Worm (Caenorhabditis elegans) whole organism, mixed stage, embryonic: Measurements from ENCODE around the gene pafo-1.

Source experiments
- M03D4.4 ChIP-seq: sonication (generic microtip); optimal IDR thresholded peaks from 2 replicates; lab custom pipeline; 2017; ENCODE audit warnings: mild to moderate bottlenecking, missing genetic modification characterization, missing compliant biosample characterization
- bed-3 ChIP-seq: fragments of 200-800 bp; sonication (Bioruptor generic); optimal IDR thresholded peaks from 3 replicates; lab custom pipeline; 2018; ENCODE audit warnings: mild to moderate bottlenecking, missing genetic modification characterization, moderate library complexity, missing compliant biosample characterization
- blmp-1 ChIP-seq: fragments of 150-350 bp; optimal IDR thresholded peaks from 2 replicates; lab custom pipeline; 2014; ENCODE audit warnings: missing biosample characterization, missing genetic modification characterization
- ceh-39 ChIP-seq: fragments of 150-350 bp; optimal IDR thresholded peaks from 2 replicates; lab custom pipeline; 2014; ENCODE audit warnings: missing biosample characterization, missing genetic modification characterization
- ceh-43 ChIP-seq: fragments of 200-800 bp; sonication (Bioruptor generic); optimal IDR thresholded peaks from 2 replicates; lab custom pipeline; 2018; ENCODE audit warnings: mild to moderate bottlenecking, missing genetic modification characterization, moderate library complexity, missing compliant biosample characterization
- ceh-83 ChIP-seq: fragments of 200-800 bp; sonication (Bioruptor generic); optimal IDR thresholded peaks from 2 replicates; lab custom pipeline; 2018; ENCODE audit warnings: mild to moderate bottlenecking, missing genetic modification characterization, missing compliant biosample characterization
- ces-1 ChIP-seq: fragments of 150-350 bp; optimal IDR thresholded peaks from 2 replicates; lab custom pipeline; 2014; ENCODE audit warnings: missing biosample characterization, missing genetic modification reagents, missing genetic modification characterization
- cnd-1 ChIP-seq: fragments of 200-800 bp; sonication (Bioruptor generic); optimal IDR thresholded peaks from 2 replicates; lab custom pipeline; 2018; ENCODE audit warnings: mild to moderate bottlenecking, missing genetic modification characterization, missing compliant biosample characterization
- drap-1 ChIP-seq: fragments of 200-800 bp; sonication (Bioruptor generic); optimal IDR thresholded peaks from 3 replicates; lab custom pipeline; 2018; ENCODE audit warnings: mild to moderate bottlenecking, missing genetic modification characterization, missing compliant biosample characterization
- elt-1 ChIP-seq: sonication (generic microtip); optimal IDR thresholded peaks from 2 replicates; lab custom pipeline; 2017; ENCODE audit warnings: missing genetic modification characterization, mild to moderate bottlenecking, missing compliant biosample characterization, antibody characterized with exemption, moderate library complexity, borderline replicate concordance; ENCODE audit not compliant: insufficient read depth
- elt-3 ChIP-seq: fragments of 150-350 bp; optimal IDR thresholded peaks from 2 replicates; lab custom pipeline; 2014; ENCODE audit warnings: missing biosample characterization, missing genetic modification characterization
- flh-1 ChIP-seq: fragments of 200-800 bp; sonication (Bioruptor generic); optimal IDR thresholded peaks from 2 replicates; lab custom pipeline; 2018; ENCODE audit warnings: mild to moderate bottlenecking, missing genetic modification characterization, moderate library complexity, missing compliant biosample characterization
- ham-2 ChIP-seq: fragments of 200-800 bp; sonication (Bioruptor generic); optimal IDR thresholded peaks from 2 replicates; lab custom pipeline; 2018; ENCODE audit warnings: mild to moderate bottlenecking, missing genetic modification characterization, missing compliant biosample characterization
- hlh-1 ChIP-seq: fragments of 150-350 bp; optimal IDR thresholded peaks from 2 replicates; lab custom pipeline; 2014; ENCODE audit warnings: missing biosample characterization, missing genetic modification reagents, missing genetic modification characterization
- lin-13 ChIP-seq: fragments of 150-350 bp; optimal IDR thresholded peaks from 2 replicates; lab custom pipeline; 2014; ENCODE audit warnings: missing biosample characterization, missing genetic modification characterization
- lin-32 ChIP-seq: fragments of 200-800 bp; sonication (Bioruptor generic); optimal IDR thresholded peaks from 2 replicates; lab custom pipeline; 2018; ENCODE audit warnings: mild to moderate bottlenecking, missing genetic modification characterization, missing compliant biosample characterization
- lsy-2 ChIP-seq: fragments of 150-350 bp; optimal IDR thresholded peaks from 2 replicates; lab custom pipeline; 2014; ENCODE audit warnings: missing biosample characterization, missing genetic modification characterization
- mab-5 ChIP-seq: fragments of 150-350 bp; optimal IDR thresholded peaks from 2 replicates; lab custom pipeline; 2014; ENCODE audit warnings: missing biosample characterization, missing genetic modification characterization
- mep-1 ChIP-seq: fragments of 150-350 bp; optimal IDR thresholded peaks from 2 replicates; lab custom pipeline; 2017; ENCODE audit warnings: missing biosample characterization, missing genetic modification reagents, missing genetic modification characterization, inconsistent platforms
- mls-2 ChIP-seq: sonication (generic microtip); optimal IDR thresholded peaks from 2 replicates; lab custom pipeline; 2016; ENCODE audit warnings: mild to moderate bottlenecking, missing genetic modification characterization, moderate library complexity, missing compliant biosample characterization
- nhr-12 ChIP-seq: fragments of 150-350 bp; optimal IDR thresholded peaks from 2 replicates; lab custom pipeline; 2014; ENCODE audit warnings: missing biosample characterization, missing genetic modification characterization
- nhr-2 ChIP-seq: fragments of 150-350 bp; optimal IDR thresholded peaks from 2 replicates; lab custom pipeline; 2014; ENCODE audit warnings: missing biosample characterization, missing genetic modification characterization
- nhr-237 ChIP-seq: fragments of 150-350 bp; optimal IDR thresholded peaks from 2 replicates; lab custom pipeline; 2014; ENCODE audit warnings: missing biosample characterization, missing genetic modification characterization
- nhr-28 ChIP-seq: fragments of 150-350 bp; optimal IDR thresholded peaks from 2 replicates; lab custom pipeline; 2014; ENCODE audit warnings: missing biosample characterization, missing genetic modification characterization
- nhr-76 ChIP-seq: sonication (generic microtip); optimal IDR thresholded peaks from 2 replicates; lab custom pipeline; 2017; ENCODE audit warnings: missing biosample characterization, missing genetic modification characterization
- pha-4 ChIP-seq: fragments of 150-350 bp; optimal IDR thresholded peaks from 2 replicates; lab custom pipeline; 2018; ENCODE audit warnings: missing biosample characterization, missing genetic modification reagents, missing genetic modification characterization
- sem-2 ChIP-seq: fragments of 200-800 bp; sonication (Bioruptor generic); optimal IDR thresholded peaks from 2 replicates; lab custom pipeline; 2018; ENCODE audit warnings: mild to moderate bottlenecking, missing genetic modification characterization, missing compliant biosample characterization
- snpc-4 ChIP-seq: fragments of 150-350 bp; optimal IDR thresholded peaks from 2 replicates; lab custom pipeline; 2014; ENCODE audit warnings: missing biosample characterization, missing genetic modification characterization
- sptf-1 ChIP-seq: sonication (generic microtip); optimal IDR thresholded peaks from 2 replicates; lab custom pipeline; 2017; ENCODE audit warnings: mild to moderate bottlenecking, missing genetic modification characterization, moderate library complexity, missing compliant biosample characterization
- tbx-8 ChIP-seq: fragments of 200-800 bp; sonication (Bioruptor generic); optimal IDR thresholded peaks from 2 replicates; lab custom pipeline; 2018; ENCODE audit warnings: mild to moderate bottlenecking, missing genetic modification characterization, moderate library complexity, missing compliant biosample characterization
- unc-120 ChIP-seq: sonication (generic microtip); optimal IDR thresholded peaks from 2 replicates; lab custom pipeline; 2017; ENCODE audit warnings: missing genetic modification characterization, missing compliant biosample characterization; ENCODE audit not compliant: poor library complexity, severe bottlenecking
- unc-39 ChIP-seq: fragments of 150-350 bp; optimal IDR thresholded peaks from 2 replicates; lab custom pipeline; 2014; ENCODE audit warnings: missing biosample characterization, missing genetic modification characterization
- unc-62 ChIP-seq: fragments of 150-350 bp; optimal IDR thresholded peaks from 2 replicates; lab custom pipeline; 2014; ENCODE audit warnings: missing biosample characterization, missing genetic modification reagents, missing genetic modification characterization
- zip-8 ChIP-seq: fragments of 150-350 bp; optimal IDR thresholded peaks from 2 replicates; lab custom pipeline; 2014; ENCODE audit warnings: missing biosample characterization, missing genetic modification characterization
- ztf-11 ChIP-seq: fragments of 150-350 bp; optimal IDR thresholded peaks from 2 replicates; lab custom pipeline; 2014; ENCODE audit warnings: missing biosample characterization, missing genetic modification characterization

pafo-1 gene

DNA sequence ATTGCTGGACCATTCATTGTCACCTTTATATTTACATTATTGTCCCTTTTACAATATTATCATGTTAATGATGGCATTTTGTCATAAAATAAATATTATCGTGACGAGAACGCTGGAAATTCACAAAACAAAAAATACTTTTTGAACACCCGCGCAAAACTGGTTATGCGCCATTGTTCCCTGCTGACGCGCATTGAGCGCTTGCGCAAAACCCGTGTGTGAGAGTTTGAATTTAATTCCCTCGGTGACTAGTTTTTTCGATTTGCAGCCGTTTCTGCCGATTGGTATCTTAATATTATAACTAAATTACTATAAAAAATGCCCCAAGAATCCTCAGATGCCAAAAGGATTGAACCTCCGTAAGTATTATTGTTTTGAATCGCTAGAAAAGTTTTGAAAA lies at the start of gene pafo-1:
Gene pafo-1 (plus strand): TSS at position 256 of the 400 bp plus-strand sequence.
- TF ChIP-seq ham-2 (GFP tag; lab: Kevin White, UChicago), result no peak
- TF ChIP-seq unc-39 (tag; lab: Kevin White, UChicago), result no peak
- TF ChIP-seq sptf-1 (tag; lab: Kevin White, UChicago), result no peak
- peak; percentile 74 for TF ChIP-seq nhr-237 (tag; lab: Kevin White, UChicago)
- peak; percentile 20 for TF ChIP-seq ceh-39 (tag; lab: Kevin White, UChicago)
- no peak for TF ChIP-seq zip-8 (tag; lab: Kevin White, UChicago)
- TF ChIP-seq elt-1 (tag; lab: Kevin White, UChicago), result no peak
- peak; percentile 44 for TF ChIP-seq ceh-43 (GFP tag; lab: Kevin White, UChicago)
- TF ChIP-seq mab-5 (tag; lab: Kevin White, UChicago), result no peak
- peak; percentile 80 for TF ChIP-seq mep-1
- TF ChIP-seq hlh-1, result peak; percentile 57
- TF ChIP-seq bed-3, result no peak
- TF ChIP-seq unc-120 (tag; lab: Kevin White, UChicago), result peak; percentile 28
- TF ChIP-seq blmp-1, result no peak
- TF ChIP-seq tbx-8, result peak; percentile 43
- TF ChIP-seq flh-1, result no peak
- TF ChIP-seq M03D4.4, result peak; percentile 76
- TF ChIP-seq mls-2, result no peak
- peak; percentile 75 for TF ChIP-seq lsy-2 (tag; lab: Kevin White, UChicago)
- no peak for TF ChIP-seq elt-3 (tag; lab: Kevin White, UChicago)
- no peak for TF ChIP-seq snpc-4 (tag; lab: Kevin White, UChicago)
- TF ChIP-seq pha-4 (tag; lab: Kevin White, UChicago), result peak; percentile 70
- TF ChIP-seq ceh-83, result peak; percentile 19
- TF ChIP-seq drap-1 (GFP tag; lab: Kevin White, UChicago), result peak; percentile 49
- TF ChIP-seq lin-13 (tag; lab: Kevin White, UChicago), result peak; percentile 87
- TF ChIP-seq sem-2 (GFP tag; lab: Kevin White, UChicago), result peak; percentile 32
- TF ChIP-seq nhr-28, result no peak
- peak; percentile 47 for TF ChIP-seq cnd-1 (tag; lab: Kevin White, UChicago)
- TF ChIP-seq ces-1 (GFP tag; lab: Kevin White, UChicago), result no peak
- TF ChIP-seq nhr-76 (tag; lab: Kevin White, UChicago), result no peak
- no peak for TF ChIP-seq nhr-2
- TF ChIP-seq ztf-11, result no peak
- TF ChIP-seq unc-62, result no peak
- no peak for TF ChIP-seq nhr-12
- TF ChIP-seq lin-32, result no peak

DNA sequence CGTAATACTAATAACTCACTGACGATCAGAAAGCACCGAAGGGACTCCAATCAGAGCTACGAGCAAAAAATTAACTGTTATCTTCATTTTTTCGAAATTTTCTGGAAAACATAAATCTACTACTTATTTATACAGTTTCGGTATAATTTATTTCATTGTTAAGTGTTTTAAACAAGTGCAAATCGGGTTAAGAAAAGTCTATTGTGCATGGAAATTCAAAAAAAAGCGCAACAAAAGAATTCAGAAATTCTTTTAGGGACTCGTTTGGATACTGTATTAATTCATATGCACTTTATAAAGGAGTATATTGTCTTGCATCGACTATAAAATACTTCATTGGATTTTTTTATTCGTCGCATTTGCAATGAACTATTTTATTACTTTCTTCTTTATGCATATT lies 49.3 kb upstream of the pafo-1 start, which contains the start of the genes nas-20 and nas-21:
Gene nas-20 (minus strand): TSS at position 101 of the 400 bp plus-strand sequence.
Gene nas-21 (plus strand): TSS at position 356 of the 400 bp plus-strand sequence.
- TF ChIP-seq cnd-1 (tag; lab: Kevin White, UChicago) (no peak), nhr-12 (no peak), drap-1 (GFP tag; lab: Kevin White, UChicago) (no peak), zip-8 (tag; lab: Kevin White, UChicago) (no peak), unc-62 (no peak), nhr-28 (no peak), mep-1 (no peak), nhr-2 (no peak), lsy-2 (tag; lab: Kevin White, UChicago) (no peak), ceh-39 (tag; lab: Kevin White, UChicago) (no peak), tbx-8 (no peak), sem-2 (GFP tag; lab: Kevin White, UChicago) (no peak), blmp-1 (no peak), ham-2 (GFP tag; lab: Kevin White, UChicago) (no peak), snpc-4 (tag; lab: Kevin White, UChicago) (no peak), elt-1 (tag; lab: Kevin White, UChicago) (no peak)

DNA sequence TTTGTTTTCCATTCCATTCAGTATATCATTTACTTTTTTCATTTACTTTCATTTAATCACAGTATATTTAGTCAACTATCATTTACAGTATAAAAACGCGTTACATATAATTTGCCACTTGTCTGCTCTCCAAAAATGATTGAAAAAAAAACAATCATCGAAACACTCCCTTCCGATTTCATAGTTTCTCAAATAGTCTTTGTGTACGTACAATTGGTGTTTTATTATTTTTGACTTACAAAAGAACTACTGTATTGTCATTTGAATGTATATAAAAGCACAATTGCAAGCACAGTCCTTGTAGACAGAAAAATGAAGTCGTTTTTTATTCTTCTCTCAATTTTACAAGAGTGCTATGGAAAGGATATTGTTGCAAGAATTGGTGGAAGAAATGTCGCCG lies 47.1 kb upstream of the pafo-1 start, which contains the start of gene nas-22:
Gene nas-22 (plus strand): TSS at position 301 of the 400 bp plus-strand sequence.
- TF ChIP-seq blmp-1 (no peak), ham-2 (GFP tag; lab: Kevin White, UChicago) (no peak), nhr-2 (no peak), ceh-43 (GFP tag; lab: Kevin White, UChicago) (no peak), nhr-237 (tag; lab: Kevin White, UChicago) (no peak), ztf-11 (no peak), mep-1 (no peak), cnd-1 (tag; lab: Kevin White, UChicago) (no peak), zip-8 (tag; lab: Kevin White, UChicago) (no peak), lin-32 (no peak)
- TF ChIP-seq, all 35 proteins: peak for 0
